Worm (Caenorhabditis elegans) whole organism, L1 larva: ENCODE data around the gene nep-13.
"Not testable (repeated sequence)": the region's sequence is repeated elsewhere in the genome, so short reads cannot be mapped to it uniquely, and the experiment has no call there.

Source experiments
- C16A3.4 ChIP-seq: fragments of 150-350 bp; optimal IDR thresholded peaks from 2 replicates; lab custom pipeline; 2014; ENCODE audit warnings: missing biosample characterization, missing genetic modification characterization
- C34B4.2 ChIP-seq: sonication (generic microtip); optimal IDR thresholded peaks from 2 replicates; lab custom pipeline; 2017; ENCODE audit warnings: mild to moderate bottlenecking, missing genetic modification characterization, missing compliant biosample characterization
- F16B12.6 ChIP-seq: fragments of 150-350 bp; optimal IDR thresholded peaks from 2 replicates; lab custom pipeline; 2014; ENCODE audit warnings: missing biosample characterization, missing genetic modification characterization
- Y116A8C.19 ChIP-seq: sonication (generic microtip); optimal IDR thresholded peaks from 2 replicates; lab custom pipeline; 2016; ENCODE audit warnings: missing compliant biosample characterization, missing genetic modification characterization, borderline replicate concordance
- aha-1 ChIP-seq: fragments of 150-350 bp; optimal IDR thresholded peaks from 2 replicates; lab custom pipeline; 2014; ENCODE audit warnings: missing biosample characterization, missing genetic modification characterization
- ces-1 ChIP-seq: fragments of 150-350 bp; optimal IDR thresholded peaks from 2 replicates; lab custom pipeline; 2014; ENCODE audit warnings: missing biosample characterization, missing genetic modification reagents, missing genetic modification characterization
- dsc-1 ChIP-seq: sonication (generic microtip); optimal IDR thresholded peaks from 2 replicates; lab custom pipeline; 2016; ENCODE audit warnings: mild to moderate bottlenecking, missing genetic modification characterization, missing compliant biosample characterization
- efl-1 ChIP-seq, 4 experiments: fragments of 150-350 bp; optimal IDR thresholded peaks in 3 of 4; peaks in 1 of 4; 1 replicate in 1 of 4; 2 replicates in 3 of 4; lab custom pipeline; 2014; ENCODE audit warnings: missing biosample characterization in 2 of 4, missing genetic modification characterization in 2 of 4, missing genetic modification reagents in 2 of 4
- egl-13 ChIP-seq: sonication (generic microtip); optimal IDR thresholded peaks from 2 replicates; lab custom pipeline; 2016; ENCODE audit warnings: missing genotype, missing genetic modification reagents, missing genetic modification characterization, missing compliant biosample characterization
- egl-27 ChIP-seq, 2 experiments: fragments of 150-350 bp in 1 of 2; sonication (generic microtip); optimal IDR thresholded peaks; 3 replicates each; lab custom pipeline; 2017 to 2018; ENCODE audit warnings: missing biosample characterization in 2 of 2, missing genetic modification characterization in 2 of 2, missing genetic modification reagents in 2 of 2
- elt-2 ChIP-seq: sonication (generic microtip); optimal IDR thresholded peaks from 2 replicates; lab custom pipeline; 2016; ENCODE audit warnings: missing genetic modification characterization, mild to moderate bottlenecking, inconsistent platforms, missing compliant biosample characterization, missing genetic modification reagents
- ets-5 ChIP-seq: fragments of 200-800 bp; sonication (Bioruptor generic); IDR thresholded peaks from 2 replicates; pipeline ENCODE4 v1.3.6; 2022; ENCODE audit warnings: missing genetic modification characterization, missing compliant biosample characterization
- fkh-10 ChIP-seq: sonication (generic microtip); optimal IDR thresholded peaks from 2 replicates; lab custom pipeline; 2017; ENCODE audit warnings: missing biosample characterization, missing genetic modification reagents, missing genetic modification characterization
- fkh-8 ChIP-seq: sonication (generic microtip); optimal IDR thresholded peaks from 2 replicates; lab custom pipeline; 2016; ENCODE audit warnings: mild to moderate bottlenecking, missing genetic modification characterization, missing compliant biosample characterization
- grh-1 ChIP-seq: fragments of 200-800 bp; sonication (Bioruptor generic); IDR thresholded peaks from 2 replicates; pipeline ENCODE4 v1.3.6; 2022; ENCODE audit warnings: missing genetic modification reagents, missing genetic modification characterization, missing compliant biosample characterization
- hlh-4 ChIP-seq: sonication (generic microtip); optimal IDR thresholded peaks from 2 replicates; lab custom pipeline; 2016; ENCODE audit warnings: mild to moderate bottlenecking, missing genetic modification characterization, missing compliant biosample characterization
- irx-1 ChIP-seq: sonication (generic microtip); optimal IDR thresholded peaks from 2 replicates; lab custom pipeline; 2016; ENCODE audit warnings: missing genetic modification characterization, missing compliant biosample characterization
- jun-1 ChIP-seq: fragments of 150-350 bp; optimal IDR thresholded peaks from 2 replicates; lab custom pipeline; 2014; ENCODE audit warnings: missing biosample characterization, missing genetic modification reagents, missing genetic modification characterization
- lin-15B ChIP-seq: fragments of 150-350 bp; sonication (generic microtip); optimal IDR thresholded peaks from 3 replicates; lab custom pipeline; 2014; ENCODE audit warnings: missing biosample characterization, missing genetic modification characterization
- lin-35 ChIP-seq, 2 experiments: fragments of 150-350 bp; optimal IDR thresholded peaks; 2 replicates each; lab custom pipeline; 2014; ENCODE audit warnings: missing biosample characterization in 2 of 2, missing genetic modification characterization in 2 of 2, missing genetic modification reagents in 2 of 2
- mdl-1 ChIP-seq, 2 experiments: fragments of 150-350 bp; optimal IDR thresholded peaks; 2 replicates each; lab custom pipeline; 2014 to 2017; ENCODE audit warnings: missing biosample characterization in 2 of 2, missing genetic modification characterization in 2 of 2, inconsistent platforms in 1 of 2
- nhr-28 ChIP-seq: fragments of 150-350 bp; optimal IDR thresholded peaks from 2 replicates; lab custom pipeline; 2014; ENCODE audit warnings: missing biosample characterization, missing genetic modification characterization
- nhr-71 ChIP-seq: sonication (generic microtip); optimal IDR thresholded peaks from 2 replicates; lab custom pipeline; 2016; ENCODE audit warnings: mild to moderate bottlenecking, missing genetic modification characterization, moderate library complexity, missing compliant biosample characterization
- nhr-76 ChIP-seq: sonication (generic microtip); optimal IDR thresholded peaks from 2 replicates; lab custom pipeline; 2017; ENCODE audit warnings: missing biosample characterization, missing genetic modification characterization
- pag-3 ChIP-seq: sonication (generic microtip); optimal IDR thresholded peaks from 2 replicates; lab custom pipeline; 2017; ENCODE audit warnings: missing genetic modification characterization, mild to moderate bottlenecking, missing compliant biosample characterization, antibody characterized with exemption, borderline replicate concordance; ENCODE audit not compliant: insufficient read depth
- pqm-1 ChIP-seq: sonication (generic microtip); optimal IDR thresholded peaks from 3 replicates; lab custom pipeline; 2017; ENCODE audit warnings: missing biosample characterization, missing genetic modification characterization
- snpc-4 ChIP-seq: fragments of 150-350 bp; optimal IDR thresholded peaks from 2 replicates; lab custom pipeline; 2014; ENCODE audit warnings: missing biosample characterization, missing genetic modification characterization
- swsn-7 ChIP-seq: sonication (generic microtip); optimal IDR thresholded peaks from 2 replicates; lab custom pipeline; 2016; ENCODE audit warnings: missing genetic modification characterization, missing compliant biosample characterization
- unc-130 ChIP-seq: fragments of 150-350 bp; optimal IDR thresholded peaks from 2 replicates; lab custom pipeline; 2017; ENCODE audit warnings: missing biosample characterization, missing genetic modification characterization, inconsistent platforms
- unc-30 ChIP-seq: sonication (generic microtip); optimal IDR thresholded peaks from 2 replicates; lab custom pipeline; 2017; ENCODE audit warnings: missing biosample characterization, missing genetic modification characterization
- unc-98 ChIP-seq: fragments of 200-800 bp; sonication (Bioruptor generic); IDR thresholded peaks from 2 replicates; pipeline ENCODE4 v1.3.6; 2022; ENCODE audit warnings: missing genetic modification characterization, missing compliant biosample characterization
- ztf-11 ChIP-seq, 2 experiments: sonication (generic microtip); optimal IDR thresholded peaks; 2 replicates each; lab custom pipeline; 2016 to 2017; ENCODE audit warnings: missing genetic modification characterization in 2 of 2, missing biosample characterization in 1 of 2, missing compliant biosample characterization in 1 of 2

Gene nep-13

DNA sequence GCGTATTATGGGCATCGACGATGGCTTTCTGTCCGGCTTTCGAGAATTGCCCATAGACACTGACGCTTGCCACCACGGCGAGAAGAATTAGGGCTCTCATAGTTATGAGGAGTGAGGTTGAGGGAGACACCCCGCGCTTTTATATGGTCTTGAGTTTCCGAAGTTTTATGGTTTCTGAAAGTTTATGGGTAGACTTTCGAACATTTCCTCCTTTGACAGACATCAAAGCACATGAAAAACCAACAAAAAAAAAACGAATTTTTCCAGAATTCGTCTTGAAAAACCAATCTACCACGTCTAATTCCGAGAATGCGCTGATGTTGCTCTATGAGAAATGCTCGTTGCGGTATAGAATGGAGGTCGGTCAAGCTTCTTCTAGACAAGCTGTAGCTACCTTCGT lies 2.1 kb downstream of the nep-13 start, which contains the start of gene scl-15:
Gene scl-15 (minus strand): TSS at position 101 of the 400 bp plus-strand sequence.
- TF ChIP-seq irx-1 (tag; lab: Kevin White, UChicago): no peak
- TF ChIP-seq jun-1: no peak
- no peak for TF ChIP-seq egl-27 (tag; optimal IDR thresholded peaks at IDR 0.05; lab: Kevin White, UChicago)
- no peak for TF ChIP-seq snpc-4
- no peak for TF ChIP-seq lin-35 (GFP tag; optimal IDR thresholded peaks at IDR 0.05; lab: Kevin White, UChicago)
- TF ChIP-seq grh-1 (GFP tag; lab: Robert Waterston, UW): no peak
- no peak for TF ChIP-seq aha-1 (tag; lab: Kevin White, UChicago)
- no peak for TF ChIP-seq mdl-1 (tag; optimal IDR thresholded peaks at IDR 0.05; lab: Kevin White, UChicago)
- no peak for TF ChIP-seq pag-3 (tag; lab: Kevin White, UChicago)
- no peak for TF ChIP-seq unc-130
- no peak for TF ChIP-seq efl-1 (optimal IDR thresholded peaks at IDR 0.05; lab: Kevin White, UChicago)
- TF ChIP-seq efl-1 (GFP tag; optimal IDR thresholded peaks at IDR 0.05 in 1 of 2; lab: Kevin White, UChicago): no peak
- TF ChIP-seq F16B12.6 (tag; lab: Kevin White, UChicago): no peak
- TF ChIP-seq Y116A8C.19 (tag; lab: Kevin White, UChicago): no peak
- TF ChIP-seq nhr-76 (tag; lab: Kevin White, UChicago): no peak
- TF ChIP-seq pqm-1: no peak
- TF ChIP-seq fkh-8 (tag; lab: Kevin White, UChicago): no peak
- TF ChIP-seq ces-1 (GFP tag; lab: Kevin White, UChicago): no peak
- no peak for TF ChIP-seq ets-5 (GFP tag; lab: Robert Waterston, UW)
- TF ChIP-seq dsc-1 (tag; lab: Kevin White, UChicago): no peak
- no peak for TF ChIP-seq C16A3.4

DNA sequence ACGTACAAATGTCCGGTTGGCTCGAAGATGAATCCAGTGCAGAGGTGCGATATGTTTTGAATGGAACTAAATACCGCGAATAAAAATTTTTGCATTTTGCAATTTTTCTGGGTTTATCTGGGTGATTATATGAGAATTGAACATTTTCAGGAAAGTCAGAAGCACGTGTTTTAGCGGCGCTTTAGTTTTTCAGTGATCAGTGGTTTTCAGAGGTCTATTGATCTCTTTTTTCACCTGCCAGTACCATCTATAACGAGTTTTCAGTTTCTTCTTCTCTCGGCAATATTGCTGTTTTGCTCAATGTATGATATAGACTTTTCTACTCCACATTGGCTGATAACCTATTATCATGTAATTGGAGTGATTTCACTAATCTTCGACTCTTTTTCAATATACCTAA lies 4.6 kb downstream of the nep-13 start, which contains the start of gene sri-63:
Gene sri-63 (plus strand): TSS at position 301 of the 400 bp plus-strand sequence.
- TF ChIP-seq hlh-4 (tag; lab: Kevin White, UChicago): no peak
- TF ChIP-seq aha-1 (tag; lab: Kevin White, UChicago): no peak
- no peak for TF ChIP-seq unc-30
- no peak for TF ChIP-seq nhr-71
- TF ChIP-seq fkh-10 (GFP tag; lab: Kevin White, UChicago): no peak
- no peak for TF ChIP-seq Y116A8C.19 (tag; lab: Kevin White, UChicago)
- TF ChIP-seq swsn-7 (tag; lab: Kevin White, UChicago): no peak
- no peak for TF ChIP-seq nhr-28 (tag; lab: Kevin White, UChicago)
- no peak for TF ChIP-seq unc-98 (GFP tag; lab: Robert Waterston, UW)

DNA sequence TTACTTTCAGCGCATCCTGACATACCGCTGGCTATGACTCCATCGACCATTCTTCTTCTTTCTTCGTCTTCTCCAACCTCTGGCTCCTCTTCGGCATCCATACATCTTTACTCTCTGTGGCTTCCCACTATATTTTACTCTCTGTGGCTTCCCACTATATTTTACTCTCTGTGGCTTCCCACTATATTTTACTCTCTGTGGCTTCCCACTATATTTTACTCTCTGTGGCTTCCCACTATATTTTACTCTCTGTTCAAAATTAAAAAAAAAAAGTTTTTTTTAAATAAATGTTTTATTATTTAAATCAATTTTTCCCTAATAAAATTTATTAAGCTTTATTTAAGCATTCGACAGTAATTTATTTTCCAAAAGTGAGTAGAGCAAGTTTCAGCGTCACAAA lies 8.1 kb downstream of the nep-13 start, which contains the start of gene F39E9.14:
Gene F39E9.14 (minus strand): TSS at position 101 of the 400 bp plus-strand sequence.
- not testable (repeated sequence) for TF ChIP-seq C16A3.4; pag-3 (tag; lab: Kevin White, UChicago); lin-15B (tag; lab: Kevin White, UChicago)

DNA sequence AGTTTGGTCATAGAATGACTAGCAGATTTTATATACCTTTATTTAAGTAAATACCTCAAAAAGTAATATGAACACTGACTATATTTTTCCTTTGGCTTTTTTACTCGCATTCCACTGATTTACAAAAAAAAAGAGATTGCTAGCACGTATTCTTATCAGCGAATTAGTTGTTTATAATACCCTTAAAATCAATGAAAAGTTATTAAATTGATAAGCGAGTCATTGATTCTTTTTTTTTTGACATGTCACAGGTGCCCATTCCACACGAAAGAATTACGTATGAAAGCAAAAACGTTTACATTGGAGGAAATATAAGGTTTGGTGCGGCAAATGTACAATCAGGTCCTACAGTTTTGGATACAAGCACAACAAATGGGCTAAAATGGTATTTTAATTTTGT lies 12.7 kb downstream of the nep-13 start, which contains the start of gene btb-17:
Gene btb-17 (plus strand): TSS at position 213 of the 400 bp plus-strand sequence.
- TF ChIP-seq lin-15B (tag; lab: Kevin White, UChicago) (no peak), elt-2 (peak; percentile 73), fkh-10 (GFP tag; lab: Kevin White, UChicago) (no peak), lin-35 (GFP tag; optimal IDR thresholded peaks at IDR 0.05; lab: Kevin White, UChicago) (peak in 1 of 2 experiments; percentile 27), pqm-1 (no peak), egl-13 (tag; lab: Kevin White, UChicago) (no peak), Y116A8C.19 (tag; lab: Kevin White, UChicago) (no peak)
- TF ChIP-seq, all 84 proteins: peak for 2

- TF ChIP-seq lin-35 (GFP tag; optimal IDR thresholded peaks at IDR 0.05; lab: Kevin White, UChicago) (peak in 1 of 2 experiments; percentile 22), ztf-11 (tag; optimal IDR thresholded peaks at IDR 0.05; lab: Kevin White, UChicago) (no peak), C34B4.2 (no peak), efl-1 (optimal IDR thresholded peaks at IDR 0.05; lab: Kevin White, UChicago) (no peak), efl-1 (GFP tag; optimal IDR thresholded peaks at IDR 0.05 in 1 of 2; lab: Kevin White, UChicago) (peak in 1 of 2 experiments; percentile 77), elt-2 (peak; percentile 70), swsn-7 (tag; lab: Kevin White, UChicago) (no peak)
These were observed 14.2 kb downstream of the nep-13 start, which contains the start of gene btb-16 for ce11 chrII:3296644-3297043. TSS of gene btb-16 (plus strand) at chrII:3296883.
